Worm (Caenorhabditis elegans) whole organism, dauer: ENCODE measurements around the gene Y51H7C.41.

ENCODE experiments used
- unc-62 ChIP-seq: sonication (generic microtip); optimal IDR thresholded peaks from 2 replicates; lab custom pipeline; 2017; ENCODE audit warnings: missing biosample characterization, missing genetic modification reagents, missing genetic modification characterization

The Y51H7C.41 gene

DNA sequence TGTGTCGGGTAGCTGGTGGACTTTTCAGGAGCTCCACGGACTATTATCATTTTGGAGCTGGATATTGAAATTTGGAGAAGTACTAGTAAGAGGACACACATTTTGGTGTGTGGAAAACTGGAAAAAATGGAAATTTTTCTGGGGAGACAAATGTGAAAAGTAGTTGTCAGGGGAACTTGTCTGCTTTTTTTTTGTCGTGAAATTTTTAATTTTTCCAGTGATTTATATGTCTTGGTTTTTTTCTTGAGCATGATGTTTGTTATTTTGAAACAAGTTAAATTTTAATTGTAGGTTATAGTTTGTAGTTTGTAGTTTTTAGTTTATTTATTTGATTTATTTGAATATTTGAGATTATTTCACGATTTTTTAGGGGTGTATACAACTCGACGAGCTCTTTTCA lies 17.8 kb upstream of the Y51H7C.41 start, which contains the start of gene F54D12.7:
Gene F54D12.7 (minus strand): TSS at position 101 of the 400 bp plus-strand sequence.
- TF ChIP-seq unc-62 (GFP tag; lab: Kevin White, UChicago): no peak

DNA sequence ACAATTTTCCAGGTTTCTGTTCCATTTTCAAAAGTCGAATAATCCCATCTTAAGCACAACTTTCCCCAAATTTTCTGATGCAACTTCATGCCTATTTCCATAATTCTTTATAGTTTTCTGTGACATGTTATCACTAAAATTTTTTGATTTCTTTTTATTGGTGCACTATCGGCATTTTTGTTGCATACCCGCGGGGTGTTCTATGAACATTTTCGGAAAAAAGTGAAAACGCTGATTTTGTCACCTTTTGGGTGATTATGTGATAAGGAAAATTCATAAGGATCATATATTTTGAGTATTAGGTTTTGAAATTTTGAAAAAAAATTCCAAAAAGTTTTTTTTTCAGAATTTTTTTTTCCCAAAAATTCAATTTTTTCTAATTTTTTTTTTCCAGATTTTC lies 16.6 kb upstream of the Y51H7C.41 start, which contains the start of gene aat-7:
Gene aat-7 (plus strand): TSS at position 393 of the 400 bp plus-strand sequence.
- TF ChIP-seq unc-62 (GFP tag; lab: Kevin White, UChicago): no peak

DNA sequence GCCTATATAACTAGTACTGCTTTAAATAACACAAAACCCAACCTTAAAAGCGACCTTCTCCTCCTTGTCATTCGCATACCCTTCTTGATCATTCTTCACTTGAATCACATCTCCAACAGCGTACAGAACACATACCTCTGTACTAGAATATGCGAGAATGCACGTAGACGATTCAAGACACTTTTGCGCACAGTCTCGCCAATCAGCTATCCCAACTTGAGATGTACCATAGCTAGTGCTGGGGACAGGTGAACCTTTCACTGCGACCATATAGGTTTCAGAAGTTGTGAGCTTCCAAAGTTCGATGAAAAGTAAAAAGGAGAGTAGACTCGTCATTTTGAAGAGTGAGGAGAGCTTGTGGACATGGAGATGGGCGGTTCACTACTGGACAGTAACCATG lies 5.4 kb upstream of the Y51H7C.41 start, which contains the start of gene F54D12.8:
Gene F54D12.8 (minus strand): TSS at position 336 of the 400 bp plus-strand sequence.
- no peak for TF ChIP-seq unc-62 (GFP tag; lab: Kevin White, UChicago)

DNA sequence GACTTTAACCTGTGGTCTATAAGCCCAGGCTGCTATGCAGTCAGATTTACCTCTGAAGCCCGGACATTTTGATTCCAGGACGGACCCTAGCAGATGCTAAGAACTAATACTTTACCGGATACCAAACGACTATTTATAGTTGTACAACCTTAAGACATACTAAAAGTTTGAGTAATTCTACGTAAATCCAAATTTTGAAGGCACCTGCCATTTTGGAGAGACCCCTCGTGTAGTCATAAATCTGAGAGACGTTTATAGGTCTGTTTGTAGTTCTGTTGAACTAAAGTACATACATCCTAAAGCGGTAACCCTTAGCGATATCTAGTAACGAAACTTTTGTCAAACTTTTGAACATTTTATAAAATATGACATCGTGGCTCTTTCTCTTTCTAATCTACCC lies 4.7 kb upstream of the Y51H7C.41 start, which contains the start of gene F54D12.2:
Gene F54D12.2 (plus strand): TSS at position 301 of the 400 bp plus-strand sequence.
- no peak for TF ChIP-seq unc-62 (GFP tag; lab: Kevin White, UChicago)

DNA sequence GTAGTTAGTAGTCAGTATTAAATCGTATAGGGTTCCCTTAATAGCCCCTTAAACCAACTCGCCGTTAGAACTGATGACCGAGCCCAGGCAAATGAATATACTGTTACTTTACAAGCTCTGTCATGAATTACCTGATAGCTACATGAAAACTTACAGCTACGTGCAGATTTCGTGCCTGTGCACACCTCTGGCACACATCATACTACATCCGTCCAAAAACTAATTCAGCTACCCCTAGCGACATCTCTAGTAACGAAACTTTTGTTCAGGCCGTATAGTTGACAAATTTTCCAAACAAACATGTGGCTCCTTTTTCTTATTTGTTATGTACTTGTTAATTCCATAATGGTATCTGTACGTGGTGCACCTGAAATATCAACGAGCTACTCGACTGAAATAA lies 3.0 kb upstream of the Y51H7C.41 start, which contains the start of gene F54D12.1:
Gene F54D12.1 (plus strand): TSS at position 301 of the 400 bp plus-strand sequence.
- TF ChIP-seq unc-62 (GFP tag; lab: Kevin White, UChicago): no peak

DNA sequence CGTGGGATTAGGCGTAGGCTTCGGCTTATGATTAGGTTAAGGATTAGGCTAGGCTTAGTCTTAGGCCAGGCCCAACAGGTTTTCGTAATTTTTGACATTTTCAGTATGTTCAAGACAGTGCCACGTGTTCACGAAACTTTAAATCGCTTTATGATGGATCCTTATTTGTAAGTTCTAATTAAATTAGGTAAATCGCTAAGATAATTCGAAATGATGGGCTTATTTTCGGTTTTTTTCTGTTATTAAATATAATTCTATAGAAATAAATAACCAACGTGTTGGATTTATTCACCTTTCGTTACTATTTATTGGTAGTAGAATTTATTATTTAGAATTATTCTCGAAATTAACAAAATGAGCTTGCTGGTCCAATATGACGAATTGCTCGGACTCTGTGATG lies 1.6 kb upstream of the Y51H7C.41 start, which contains the start of gene Y51H7C.8:
Gene Y51H7C.8 (plus strand): TSS at position 301 of the 400 bp plus-strand sequence.
- no peak for TF ChIP-seq unc-62 (GFP tag; lab: Kevin White, UChicago)

DNA sequence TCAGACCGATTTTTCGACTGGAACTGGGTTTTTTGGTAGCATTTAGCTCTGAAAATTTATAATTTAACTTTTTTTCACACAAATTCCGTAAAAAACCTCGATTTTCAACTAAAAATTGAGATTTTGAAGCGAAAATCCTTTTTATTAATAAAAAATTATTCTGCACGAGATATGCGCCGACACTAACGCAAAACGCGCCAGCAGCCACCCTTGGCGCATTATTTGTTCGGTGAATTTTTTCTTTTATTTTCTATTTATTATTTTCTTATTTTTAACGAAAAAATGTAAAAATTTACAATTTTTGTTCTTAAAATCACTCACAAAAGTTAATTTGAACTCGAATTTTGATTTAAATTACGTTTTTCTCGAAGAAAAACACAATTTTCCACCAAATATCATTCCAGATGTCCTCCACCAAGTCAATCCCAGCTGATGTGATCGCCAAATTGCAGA lies 928 bp upstream of the Y51H7C.41 start, which contains the start of gene Y51H7C.7:
Gene Y51H7C.7 (plus strand): TSS at position 403 of the 453 bp plus-strand sequence.
- no peak for TF ChIP-seq unc-62 (GFP tag; lab: Kevin White, UChicago)

DNA sequence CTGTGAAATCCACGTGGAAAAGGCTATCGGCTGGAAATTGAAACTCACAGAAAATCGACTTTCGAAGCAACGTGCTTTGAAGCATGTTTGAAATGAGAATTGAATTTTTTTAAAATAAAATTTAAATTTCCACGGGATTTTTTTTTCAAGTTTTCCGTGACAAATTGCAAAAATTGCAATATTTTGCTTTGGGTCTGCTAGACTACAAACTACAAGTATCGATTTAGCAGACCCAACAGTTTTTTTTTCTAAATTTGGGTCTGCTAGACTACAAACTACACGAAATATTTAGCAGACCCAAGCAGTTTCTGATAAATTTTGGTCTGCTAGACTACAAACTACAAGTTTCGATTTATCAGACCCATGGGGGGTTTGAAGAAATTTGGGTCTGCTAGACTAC lies 8.3 kb downstream of the Y51H7C.41 start, which contains the start of gene Y51H7C.9:
Gene Y51H7C.9 (minus strand): TSS at position 101 of the 400 bp plus-strand sequence.
- TF ChIP-seq unc-62 (GFP tag; lab: Kevin White, UChicago): no peak

DNA sequence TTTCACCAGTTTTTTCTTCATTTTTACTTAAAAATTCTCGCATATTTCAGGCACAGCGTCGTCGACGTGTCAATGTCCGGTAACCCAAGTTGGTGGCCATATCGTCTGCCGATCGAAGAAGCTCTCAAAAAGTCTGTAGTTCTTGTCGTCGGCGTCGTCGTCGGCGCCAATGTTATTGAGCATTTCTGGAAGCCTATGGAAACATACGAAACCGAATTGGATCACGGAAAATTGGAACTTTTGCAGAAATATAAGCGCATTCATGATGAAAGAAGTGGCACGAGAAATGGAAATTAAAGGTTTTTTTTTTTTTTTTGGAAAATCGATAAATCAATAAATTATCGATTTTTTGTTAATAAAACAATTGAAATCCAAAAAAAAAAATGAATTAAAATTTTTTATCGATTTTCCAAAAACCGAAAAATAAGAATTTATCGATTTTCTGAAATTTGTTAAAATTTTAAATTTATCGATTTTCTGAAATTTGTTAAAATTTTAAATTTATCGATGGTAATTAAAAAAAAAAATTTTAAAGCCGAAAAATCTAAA lies 9.3 kb downstream of the Y51H7C.41 start, which contains the start of gene alkb-1:
Gene alkb-1 (plus strand): TSS at position 51 of the 549 bp plus-strand sequence.
- no peak for TF ChIP-seq unc-62 (GFP tag; lab: Kevin White, UChicago)

DNA sequence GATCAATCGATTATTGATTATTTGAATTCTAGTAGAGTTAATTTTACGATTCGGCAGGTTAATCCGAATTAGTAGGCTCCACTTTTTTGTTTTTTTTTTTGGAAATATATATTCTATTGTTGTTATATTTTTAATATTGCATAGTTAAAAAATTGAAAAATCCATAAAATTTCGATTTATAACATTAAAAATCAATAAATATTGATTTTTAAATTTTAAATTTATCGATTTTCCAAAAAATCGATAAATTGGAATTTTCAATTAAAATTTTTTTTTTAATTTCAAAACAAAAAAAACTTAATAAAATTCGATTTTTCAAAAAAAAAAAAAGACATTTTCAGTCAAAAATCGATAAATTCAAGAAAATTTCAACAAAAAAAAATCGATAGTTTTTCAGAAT lies 16.9 kb downstream of the Y51H7C.41 start:
- TF ChIP-seq unc-62 (GFP tag; lab: Kevin White, UChicago): no peak

DNA sequence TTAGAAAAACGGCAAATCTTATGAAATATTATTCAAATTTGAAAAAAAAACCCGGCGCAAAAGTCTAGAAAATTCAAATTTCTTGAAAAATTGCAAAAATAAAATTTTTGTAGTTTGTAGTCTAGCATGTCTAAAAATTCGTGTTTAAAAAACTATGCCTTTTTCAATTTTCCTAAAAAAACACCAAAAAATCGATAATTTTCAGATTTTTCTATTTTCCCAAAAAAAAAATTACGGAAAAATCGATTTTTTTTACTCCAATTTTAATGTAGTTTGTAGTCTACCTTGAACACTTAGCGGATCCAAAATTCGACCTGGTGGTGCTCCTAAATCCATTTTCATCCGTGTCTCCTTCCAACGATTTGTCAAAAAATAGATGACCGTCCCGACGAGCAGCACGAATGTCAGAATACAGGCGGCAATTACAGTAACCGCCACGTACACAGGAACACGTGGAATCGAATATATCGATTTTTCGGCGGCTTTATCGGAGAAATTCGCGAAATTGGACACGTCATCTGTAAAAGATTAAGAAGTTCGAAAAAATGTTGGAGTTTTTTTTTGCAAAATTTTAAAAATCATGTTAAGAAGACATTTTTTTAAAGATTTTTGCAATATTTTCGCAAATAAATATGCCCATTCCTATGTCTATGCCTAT lies 17.8 kb downstream of the Y51H7C.41 start:
- TF ChIP-seq unc-62 (GFP tag; lab: Kevin White, UChicago): no peak

DNA sequence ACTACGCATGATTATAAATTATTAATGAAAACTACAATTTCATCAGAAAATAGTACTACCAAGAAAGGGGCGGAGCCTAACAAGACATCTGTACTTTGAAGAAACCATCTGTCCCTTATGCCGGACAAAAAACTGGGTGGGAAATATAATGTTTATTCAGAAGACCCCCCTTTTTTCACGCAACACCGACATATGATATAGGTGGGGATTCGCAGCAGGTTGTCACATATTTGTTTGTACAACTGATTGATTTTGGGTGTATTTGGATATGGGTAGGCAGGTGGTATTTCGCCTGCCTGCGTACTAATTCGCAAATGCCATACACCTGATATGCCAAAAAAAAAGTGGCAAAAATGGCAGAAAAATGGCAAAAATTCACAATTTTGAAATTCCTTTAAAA lies 20.5 kb downstream of the Y51H7C.41 start, which contains the start of gene Y51H7C.10:
Gene Y51H7C.10 (minus strand): TSS at position 101 of the 400 bp plus-strand sequence.
- TF ChIP-seq unc-62 (GFP tag; lab: Kevin White, UChicago): no peak

DNA sequence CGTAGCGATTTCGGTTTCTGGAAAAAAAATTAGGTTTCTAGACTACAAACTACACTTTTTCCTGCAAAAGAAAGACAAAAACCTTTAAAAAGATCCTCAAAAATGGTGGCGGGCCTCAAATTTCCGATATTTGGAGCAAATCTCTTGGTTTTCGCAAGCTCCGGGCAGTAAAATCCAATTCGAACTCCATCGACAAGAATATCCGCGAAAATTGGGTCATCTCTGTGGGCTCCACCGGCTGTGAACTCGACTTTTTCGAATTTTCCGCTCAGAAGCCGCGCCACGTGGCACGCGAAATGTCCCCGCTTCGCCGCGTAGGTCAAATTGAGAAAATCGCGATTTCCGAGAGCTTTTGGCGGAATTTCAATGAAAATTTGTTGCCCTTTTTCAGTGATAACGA lies 33.6 kb downstream of the Y51H7C.41 start:
- no peak for TF ChIP-seq unc-62 (GFP tag; lab: Kevin White, UChicago)

DNA sequence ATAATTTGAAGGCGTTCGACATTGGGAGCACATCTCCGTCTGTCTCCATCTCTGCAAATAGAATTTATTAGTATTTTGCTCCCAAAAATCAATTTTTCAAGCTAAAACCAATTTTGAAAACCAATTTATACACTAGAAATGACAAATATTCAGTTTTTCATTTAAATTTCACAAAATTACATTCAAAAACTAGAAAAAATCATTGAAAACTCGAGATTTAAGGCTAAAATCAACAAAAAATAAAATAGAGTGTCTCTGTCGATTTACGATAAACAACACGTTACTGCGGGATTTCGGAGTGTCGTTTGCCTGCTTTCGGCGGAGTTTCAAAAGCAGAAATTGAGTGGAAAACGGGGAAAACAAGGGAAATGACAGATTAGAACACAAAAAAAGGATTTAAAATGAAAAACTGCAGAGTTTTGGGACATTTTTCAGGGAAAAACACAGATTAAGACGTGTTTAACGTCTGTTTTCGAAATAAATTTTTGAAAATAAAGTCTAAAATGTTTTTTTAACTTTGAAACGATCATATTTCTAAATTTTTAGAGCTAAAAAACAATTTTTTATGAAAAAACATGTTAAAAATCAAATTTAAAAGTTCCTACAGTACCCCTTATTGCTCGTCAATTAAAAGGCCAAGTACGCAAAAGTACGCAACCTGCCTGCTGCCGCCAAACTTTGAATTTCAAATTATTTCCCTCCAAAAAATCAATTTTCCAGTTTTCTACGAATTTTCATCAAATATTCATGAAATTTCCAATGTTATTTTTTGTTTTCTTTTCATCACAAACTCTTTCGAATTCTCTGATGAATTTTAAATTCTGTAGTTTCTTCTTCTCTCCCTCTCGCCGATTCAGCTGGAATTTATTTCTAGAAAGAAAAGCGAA lies 34.6 kb downstream of the Y51H7C.41 start, which contains the start of gene nol-6:
Gene nol-6 (minus strand): TSS at position 51 of the 887 bp plus-strand sequence.
- TF ChIP-seq unc-62 (GFP tag; lab: Kevin White, UChicago): no peak

DNA sequence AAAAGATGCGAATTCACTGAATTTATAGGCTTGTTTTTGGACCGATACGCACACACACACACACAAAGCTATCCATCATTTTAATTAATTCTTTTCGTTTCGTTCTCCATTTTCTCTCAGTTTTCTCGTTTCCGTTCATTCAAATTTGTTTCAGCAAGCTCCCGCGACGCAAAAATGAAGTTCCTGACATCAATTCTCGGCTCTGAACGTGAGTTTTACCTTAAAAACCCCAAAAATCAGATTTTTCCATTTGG lies 35.1 kb downstream of the Y51H7C.41 start, which contains the start of gene Y51H7C.3:
Gene Y51H7C.3 (plus strand): TSS at position 155 of the 254 bp plus-strand sequence.
- TF ChIP-seq unc-62 (GFP tag; lab: Kevin White, UChicago): no peak
